Fruit fly (Drosophila melanogaster) whole organism: ENCODE data around the gene Dnaaf5.
A peak's percentile ranks its signal among the peaks of the same experiment; 100 is the strongest.

Experiments used
- CG8478 ChIP-seq: fragments of >200 bp; optimal IDR thresholded peaks from 2 replicates; lab custom pipeline; 2018; ENCODE audit warnings: inconsistent platforms
- Dll ChIP-seq: fragments of >200 bp; optimal IDR thresholded peaks from 2 replicates; lab custom pipeline; 2017
- EcR ChIP-seq, 2 experiments: fragments of >200 bp; optimal IDR thresholded peaks; 2 replicates each; lab custom pipeline; 2017; ENCODE audit warnings: missing biosample characterization in 2 of 2, missing genetic modification characterization in 2 of 2, missing genetic modification reagents in 2 of 2
- pan ChIP-seq: fragments of >200 bp; optimal IDR thresholded peaks from 2 replicates; lab custom pipeline; 2017
- psq ChIP-seq: fragments of >200 bp; optimal IDR thresholded peaks from 2 replicates; lab custom pipeline; 2017
- usp ChIP-seq: fragments of >200 bp; optimal IDR thresholded peaks from 2 replicates; lab custom pipeline; 2017; ENCODE audit warnings: missing biosample characterization, missing genetic modification characterization, mixed read lengths

Dnaaf5 gene

DNA sequence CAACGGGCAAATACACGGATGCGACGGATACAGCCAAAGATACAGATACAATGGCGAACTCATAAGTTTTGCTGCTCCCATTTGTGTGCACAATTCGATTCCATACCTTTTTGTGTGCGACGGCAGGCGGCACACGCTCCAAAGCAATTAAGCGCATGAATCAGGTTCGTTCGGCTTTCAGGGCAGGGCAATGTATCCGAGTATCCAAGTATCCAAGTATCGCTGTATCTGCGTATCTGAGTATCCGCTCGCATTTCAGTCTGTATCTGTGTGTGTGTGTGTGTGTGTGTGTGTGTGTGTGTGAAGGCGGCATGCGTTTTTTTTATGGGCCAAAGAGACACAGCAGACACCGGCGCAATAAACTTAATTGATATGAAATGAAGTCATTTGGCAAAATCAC, 1.6 kb upstream of the Dnaaf5 start:
- TF ChIP-seq pan = no peak

DNA sequence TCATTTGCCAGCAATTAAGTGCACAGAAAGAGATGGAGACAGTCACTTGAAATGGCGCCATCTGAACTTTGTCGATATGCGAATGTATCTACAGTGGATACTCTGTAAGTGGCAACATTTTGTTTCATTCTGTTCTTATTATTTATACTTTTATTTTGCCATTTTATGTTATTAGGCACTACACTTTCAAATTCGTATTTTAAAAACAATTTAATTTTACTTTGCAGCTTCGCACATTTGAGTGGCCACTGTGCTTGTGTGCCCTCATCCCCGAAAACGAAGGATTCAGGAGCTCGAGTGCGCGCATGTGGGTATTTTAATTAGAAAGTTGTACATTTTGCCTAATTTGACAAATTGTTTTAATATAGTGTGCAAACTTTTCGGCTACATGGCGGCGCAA, 4.2 kb downstream of the Dnaaf5 start:
- TF ChIP-seq EcR (GFP tag; optimal IDR thresholded peaks at IDR 0.05; lab: Kevin White, UChicago) (no peak), CG8478 (lab: Kevin White, UChicago) (no peak), Dll (lab: Kevin White, UChicago) (no peak), pan (no peak), usp (GFP tag; lab: Kevin White, UChicago) (no peak), psq (lab: Kevin White, UChicago) (no peak)

DNA sequence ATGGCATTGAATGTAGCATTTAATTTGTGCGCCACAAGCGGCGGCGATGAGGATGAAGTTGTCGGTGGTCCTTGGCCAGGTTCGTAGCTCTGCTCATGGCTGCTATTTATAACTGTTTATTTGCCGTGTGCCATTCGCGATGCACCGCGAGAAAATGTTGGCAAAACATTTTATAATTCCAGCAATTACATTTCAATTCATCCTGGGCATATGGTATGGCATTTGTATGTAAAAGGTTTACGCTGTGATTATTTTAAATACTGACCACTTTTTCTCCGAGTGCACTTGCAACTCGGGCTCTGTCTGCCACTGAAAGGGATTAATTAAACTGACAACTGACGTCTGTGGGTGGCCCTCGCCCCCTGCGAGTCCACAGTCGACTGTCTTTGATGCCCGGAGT, 5.0 kb downstream of the Dnaaf5 start:
- TF ChIP-seq EcR (GFP tag; optimal IDR thresholded peaks at IDR 0.05; lab: Kevin White, UChicago) (no peak), usp (GFP tag; lab: Kevin White, UChicago) (no peak), pan (no peak), Dll (lab: Kevin White, UChicago) (no peak), CG8478 (lab: Kevin White, UChicago) (no peak), psq (lab: Kevin White, UChicago) (no peak)

DNA sequence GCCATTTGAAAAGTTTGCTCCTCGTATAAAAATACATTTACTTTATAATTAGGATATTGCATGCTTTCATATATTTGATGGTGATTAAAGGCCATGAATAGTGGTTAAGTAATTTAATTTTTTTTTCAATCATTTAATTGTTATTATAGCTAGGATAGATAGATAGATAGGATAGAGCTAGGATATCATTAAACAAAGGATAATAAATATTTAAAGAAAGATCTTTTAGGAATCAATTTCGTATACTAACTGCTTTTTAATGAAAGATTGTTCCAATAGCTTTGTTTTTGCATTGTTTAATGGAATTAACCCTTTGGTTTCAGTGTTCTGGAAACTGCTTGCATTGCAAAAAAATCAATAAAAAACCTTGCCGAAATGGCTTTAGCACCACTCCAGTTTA, 7.0 kb downstream of the Dnaaf5 start:
- TF ChIP-seq EcR (GFP tag; optimal IDR thresholded peaks at IDR 0.05; lab: Kevin White, UChicago) (no peak), Dll (lab: Kevin White, UChicago) (no peak), psq (lab: Kevin White, UChicago) (no peak), pan (no peak)

DNA sequence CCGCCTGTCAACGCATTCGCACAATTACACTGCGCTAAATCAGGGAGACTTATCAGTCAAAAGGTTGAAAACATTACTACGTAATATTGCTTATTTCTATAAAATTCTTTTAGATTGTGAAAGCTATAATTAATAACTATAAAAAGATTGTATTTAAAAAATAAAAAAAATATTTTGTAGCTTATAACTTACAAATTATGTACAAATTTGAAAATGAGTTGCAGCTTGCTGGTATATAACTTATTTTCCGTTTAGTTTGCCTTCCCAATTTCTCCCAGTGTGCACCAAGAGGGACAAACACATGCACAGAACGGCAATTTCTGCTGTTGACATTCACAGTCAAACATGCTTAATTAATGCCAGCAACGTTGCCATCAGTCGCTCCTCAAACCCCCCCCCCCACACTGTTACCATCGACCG, 7.8 kb downstream of the Dnaaf5 start:
- no peak for TF ChIP-seq EcR (GFP tag; optimal IDR thresholded peaks at IDR 0.05; lab: Kevin White, UChicago)
- TF ChIP-seq pan = no peak
- no peak for TF ChIP-seq Dll (lab: Kevin White, UChicago)
- TF ChIP-seq CG8478 (lab: Kevin White, UChicago) = no peak
- no peak for TF ChIP-seq usp (GFP tag; lab: Kevin White, UChicago)
- TF ChIP-seq psq (lab: Kevin White, UChicago) = no peak

DNA sequence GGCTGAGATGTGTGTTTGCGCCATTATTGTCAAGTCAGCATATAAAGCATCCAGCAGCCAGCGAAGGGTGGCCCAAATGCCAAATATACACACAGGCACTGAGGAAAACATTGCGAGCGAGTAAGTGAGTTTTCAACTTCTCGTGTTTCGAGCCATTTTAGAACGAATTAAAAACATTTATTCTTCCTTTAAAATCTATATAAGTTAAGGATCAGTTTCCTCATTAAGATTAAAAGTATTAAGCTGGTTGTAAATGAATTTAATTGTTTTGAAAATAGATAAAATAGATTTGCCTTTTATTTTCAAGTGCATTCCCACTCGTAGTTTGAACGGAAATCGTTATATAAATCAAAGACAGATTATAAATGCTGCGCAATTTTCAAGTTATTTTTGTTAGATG, 10.2 kb downstream of the Dnaaf5 start:
- TF ChIP-seq usp (GFP tag; lab: Kevin White, UChicago) (no peak), Dll (lab: Kevin White, UChicago) (no peak), EcR (GFP tag; optimal IDR thresholded peaks at IDR 0.05; lab: Kevin White, UChicago) (no peak), pan (no peak), CG8478 (lab: Kevin White, UChicago) (no peak), psq (lab: Kevin White, UChicago) (no peak)

DNA sequence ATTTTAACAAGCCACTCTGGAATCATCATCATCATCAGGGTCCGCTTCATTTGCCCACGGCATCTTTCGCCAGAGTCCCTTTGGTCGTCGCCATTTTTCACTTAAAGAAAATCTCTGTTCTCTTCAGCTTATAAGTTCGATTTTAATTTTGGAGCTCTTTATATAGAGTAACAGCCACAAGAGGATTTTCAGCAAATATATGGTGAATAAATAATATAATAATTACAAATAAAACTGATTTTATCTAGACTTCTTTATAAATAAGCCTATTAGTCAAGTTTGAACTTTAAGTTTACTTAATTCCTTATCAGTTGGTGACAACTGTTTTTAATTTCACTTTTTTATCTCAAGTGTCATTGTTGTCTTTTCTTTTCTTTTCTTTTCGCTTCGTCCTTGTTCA, 13.1 kb downstream of the Dnaaf5 start:
- TF ChIP-seq pan = no peak
- no peak for TF ChIP-seq EcR (GFP tag; optimal IDR thresholded peaks at IDR 0.05; lab: Kevin White, UChicago)
- TF ChIP-seq CG8478 (lab: Kevin White, UChicago) = no peak
- no peak for TF ChIP-seq psq (lab: Kevin White, UChicago)
- no peak for TF ChIP-seq usp (GFP tag; lab: Kevin White, UChicago)
- no peak for TF ChIP-seq Dll (lab: Kevin White, UChicago)

DNA sequence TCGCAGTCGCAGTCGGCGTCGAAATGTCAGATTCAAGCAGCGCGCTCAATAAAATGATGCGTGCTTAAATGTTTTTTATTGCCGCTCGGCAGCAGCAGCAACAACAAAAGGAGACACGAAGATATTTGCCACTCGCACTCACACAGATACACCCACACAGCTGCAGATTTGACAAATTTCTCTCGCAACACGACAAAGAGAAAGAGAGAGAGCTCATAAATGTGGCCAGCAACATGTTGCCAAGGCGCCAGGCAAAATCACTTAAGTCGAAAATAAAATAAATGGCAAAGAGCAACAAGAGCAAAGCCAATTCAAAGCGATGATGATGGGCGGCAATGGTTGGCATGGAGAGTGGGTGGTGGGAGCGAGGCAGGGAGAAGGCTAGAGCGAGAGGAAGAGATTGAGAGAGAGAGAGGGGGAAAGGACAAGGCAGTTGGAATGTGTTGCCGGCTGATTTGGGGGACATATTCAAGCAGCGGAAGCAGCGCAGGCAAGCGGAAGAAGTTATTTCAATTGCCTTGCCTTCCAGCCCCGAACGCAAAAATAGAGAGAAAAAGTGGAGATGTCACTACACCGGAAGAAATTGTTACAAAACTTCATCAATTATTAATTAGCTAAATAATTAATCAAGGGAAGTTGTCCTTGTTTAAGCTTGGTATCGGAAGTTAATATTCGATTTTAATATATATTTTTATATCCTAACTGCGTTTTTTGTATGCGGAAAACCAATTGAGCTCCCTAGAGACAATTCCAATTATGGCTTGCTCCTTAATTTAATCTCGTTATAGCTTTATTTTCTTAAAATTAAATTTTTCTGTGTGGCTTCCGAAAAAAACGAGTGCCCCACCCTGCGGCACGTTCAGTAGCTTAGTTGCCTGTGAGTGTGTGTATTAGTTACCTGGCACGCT, 14.5 kb downstream of the Dnaaf5 start:
- peak; percentile 26 for TF ChIP-seq Dll (lab: Kevin White, UChicago)
- no peak for TF ChIP-seq psq (lab: Kevin White, UChicago)

DNA sequence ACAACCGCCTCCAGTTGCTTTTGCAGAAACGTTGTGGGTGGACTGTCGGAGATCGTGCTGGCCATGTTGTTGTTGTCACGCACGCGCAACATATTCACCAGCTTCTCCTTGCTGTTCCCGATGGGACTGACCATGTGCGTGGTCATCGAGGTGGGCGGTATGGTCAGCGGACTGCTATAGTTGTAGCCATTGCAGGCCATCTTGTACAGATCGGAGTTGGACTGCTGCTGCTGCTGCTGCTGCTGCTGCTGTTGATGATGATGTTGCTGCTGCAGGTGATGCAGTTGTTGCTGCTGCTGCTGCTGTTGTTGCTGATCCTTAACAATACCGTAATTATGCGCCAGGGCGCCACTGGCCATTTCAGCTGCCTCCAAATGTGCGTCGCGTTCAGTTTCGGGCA, 16.8 kb downstream of the Dnaaf5 start:
- no peak for TF ChIP-seq EcR (GFP tag; optimal IDR thresholded peaks at IDR 0.05; lab: Kevin White, UChicago)
- TF ChIP-seq usp (GFP tag; lab: Kevin White, UChicago) = no peak
- TF ChIP-seq CG8478 (lab: Kevin White, UChicago) = no peak
- TF ChIP-seq psq (lab: Kevin White, UChicago) = no peak
- no peak for TF ChIP-seq pan

DNA sequence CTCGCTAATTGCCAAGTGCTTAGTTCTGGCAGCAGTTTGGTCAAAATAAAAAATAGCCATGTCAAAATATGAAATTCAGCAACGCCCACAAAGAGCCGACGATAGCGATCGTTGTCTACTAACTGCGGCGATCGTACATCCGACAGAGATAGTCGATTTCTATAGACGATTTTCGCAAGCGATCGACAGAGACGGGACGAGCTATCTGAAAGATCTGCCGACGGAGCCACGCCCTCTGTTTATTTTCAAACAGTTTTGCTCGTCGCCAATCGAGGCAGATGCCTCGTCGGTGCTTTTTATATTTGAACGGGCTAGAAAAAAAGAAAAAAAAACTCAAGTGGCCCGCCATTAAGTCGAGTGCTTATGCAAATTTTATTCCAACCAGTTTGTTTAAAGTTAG, 26.1 kb downstream of the Dnaaf5 start:
- TF ChIP-seq EcR (GFP tag; optimal IDR thresholded peaks at IDR 0.05; lab: Kevin White, UChicago) (no peak), usp (GFP tag; lab: Kevin White, UChicago) (no peak), pan (no peak), psq (lab: Kevin White, UChicago) (no peak), CG8478 (lab: Kevin White, UChicago) (no peak), Dll (lab: Kevin White, UChicago) (no peak)

DNA sequence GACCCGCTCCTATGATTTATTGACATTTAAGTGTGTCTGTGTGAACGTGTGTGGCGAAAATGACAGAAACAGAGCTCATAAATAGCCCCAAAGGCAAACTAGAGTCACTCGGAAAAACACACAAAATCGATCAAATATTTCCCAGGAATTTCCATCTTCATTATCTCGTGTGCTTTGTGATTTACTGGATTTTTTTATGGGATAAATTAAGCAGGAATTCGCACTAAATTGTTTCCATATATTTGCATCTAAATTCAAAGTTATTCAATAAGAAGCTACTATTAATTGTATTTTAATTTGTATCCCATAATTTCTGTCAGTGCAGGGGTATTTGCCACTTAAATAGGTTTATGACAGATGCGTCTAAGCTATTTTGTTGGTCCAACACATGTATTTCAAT, 28.9 kb downstream of the Dnaaf5 start:
- TF ChIP-seq EcR (GFP tag; optimal IDR thresholded peaks at IDR 0.05; lab: Kevin White, UChicago) (no peak), Dll (lab: Kevin White, UChicago) (no peak), CG8478 (lab: Kevin White, UChicago) (no peak), usp (GFP tag; lab: Kevin White, UChicago) (no peak), pan (no peak), psq (lab: Kevin White, UChicago) (no peak)

DNA sequence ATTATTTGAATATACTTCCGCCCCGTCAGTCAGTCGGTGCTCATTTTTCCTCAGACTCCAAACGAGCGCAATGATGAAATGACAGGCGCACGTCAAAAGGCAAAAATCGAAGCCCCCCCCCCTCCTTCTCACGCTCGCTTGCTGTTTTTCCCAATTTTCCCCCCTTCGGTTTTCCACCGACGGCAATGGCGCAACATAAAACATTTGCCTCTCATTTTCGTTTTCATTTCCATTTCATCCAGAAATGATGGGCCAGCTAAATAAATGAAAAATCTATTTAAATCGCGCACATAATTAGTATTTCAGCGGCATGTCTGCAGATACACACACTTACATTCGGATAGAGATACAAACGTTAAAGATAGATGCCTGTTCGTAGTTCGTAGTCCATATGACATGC, 30.1 kb downstream of the Dnaaf5 start:
- no peak for TF ChIP-seq usp (GFP tag; lab: Kevin White, UChicago)
- no peak for TF ChIP-seq CG8478 (lab: Kevin White, UChicago)
- TF ChIP-seq Dll (lab: Kevin White, UChicago) = no peak
- no peak for TF ChIP-seq EcR (GFP tag; optimal IDR thresholded peaks at IDR 0.05; lab: Kevin White, UChicago)
- no peak for TF ChIP-seq pan
- no peak for TF ChIP-seq psq (lab: Kevin White, UChicago)
